Fruit fly (Drosophila melanogaster) whole organism, embryonic: ENCODE measurements around the gene mib2.

Source experiments
- Abd-B ChIP-seq: fragments of 200-800 bp; sonication (Bioruptor generic); optimal IDR thresholded peaks from 2 replicates; lab custom pipeline; 2018; ENCODE audit warnings: missing biosample characterization, mild to moderate bottlenecking, missing genetic modification characterization, moderate library complexity
- Ada2b ChIP-seq: fragments of 200-800 bp; sonication (Bioruptor generic); IDR thresholded peaks from 2 replicates; pipeline ENCODE4 v1.3.6; 2022; ENCODE audit warnings: missing biosample characterization, missing genetic modification characterization
- Antp ChIP-seq: fragments of 200-800 bp; sonication (Bioruptor generic); optimal IDR thresholded peaks from 3 replicates; lab custom pipeline; 2016; ENCODE audit warnings: missing biosample characterization, missing genetic modification characterization
- CG10321 ChIP-seq: fragments of 200-800 bp; sonication (Bioruptor generic); IDR thresholded peaks from 2 replicates; pipeline ENCODE4 v1.3.6; 2022; ENCODE audit warnings: missing biosample characterization, missing genetic modification characterization
- CG11560 ChIP-seq: fragments of 200-800 bp; sonication (Bioruptor generic); IDR thresholded peaks from 3 replicates; pipeline ENCODE4 v1.3.6; 2022; ENCODE audit warnings: missing biosample characterization, missing genetic modification characterization
- CG13287 ChIP-seq: fragments of 200-800 bp; sonication (Bioruptor generic); IDR thresholded peaks from 2 replicates; pipeline ENCODE4 v1.3.6; 2022; ENCODE audit warnings: missing biosample characterization, missing genetic modification characterization; ENCODE audit not compliant: partially characterized antibody
- CG14965 ChIP-seq: fragments of 200-800 bp; sonication (Bioruptor generic); optimal IDR thresholded peaks from 2 replicates; lab custom pipeline; 2016; ENCODE audit warnings: missing biosample characterization, missing genetic modification characterization, borderline replicate concordance
- CG15011 ChIP-seq: fragments of 200-800 bp; sonication (Bioruptor generic); optimal IDR thresholded peaks from 3 replicates; lab custom pipeline; 2018; ENCODE audit warnings: missing biosample characterization, mild to moderate bottlenecking, missing genetic modification characterization
- CG1529 ChIP-seq: fragments of 200-800 bp; sonication (Bioruptor generic); optimal IDR thresholded peaks from 3 replicates; lab custom pipeline; 2018; ENCODE audit warnings: missing biosample characterization, missing genetic modification characterization
- CG15479 ChIP-seq: fragments of 200-800 bp; sonication (Bioruptor generic); optimal IDR thresholded peaks from 3 replicates; lab custom pipeline; 2019; ENCODE audit warnings: missing biosample characterization, mild to moderate bottlenecking, missing genetic modification characterization, moderate library complexity
- CG3838 ChIP-seq: fragments of 200-800 bp; sonication (Bioruptor generic); optimal IDR thresholded peaks from 3 replicates; lab custom pipeline; 2016; ENCODE audit warnings: missing biosample characterization, missing genetic modification characterization
- CG4820 ChIP-seq: fragments of 200-800 bp; sonication (Bioruptor generic); optimal IDR thresholded peaks from 3 replicates; lab custom pipeline; 2016; ENCODE audit warnings: missing biosample characterization, missing genetic modification characterization
- CG6272 ChIP-seq: fragments of 200-800 bp; sonication (Bioruptor generic); IDR thresholded peaks from 2 replicates; pipeline ENCODE4 v1.3.6; 2022; ENCODE audit warnings: missing biosample characterization, missing genetic modification characterization
- CG7271 ChIP-seq: fragments of 200-800 bp; sonication (Bioruptor generic); optimal IDR thresholded peaks from 2 replicates; lab custom pipeline; 2018; ENCODE audit warnings: missing biosample characterization, mild to moderate bottlenecking, missing genetic modification characterization, moderate library complexity
- CG8388 ChIP-seq: fragments of 200-800 bp; sonication (Bioruptor generic); optimal IDR thresholded peaks from 2 replicates; lab custom pipeline; 2019; ENCODE audit warnings: missing biosample characterization, mild to moderate bottlenecking, missing genetic modification characterization, moderate library complexity
- CG9876 ChIP-seq: fragments of 200-800 bp; sonication (Bioruptor generic); optimal IDR thresholded peaks from 2 replicates; lab custom pipeline; 2016; ENCODE audit warnings: missing biosample characterization, missing genetic modification characterization
- Chrac-16 ChIP-seq: fragments of 200-800 bp; sonication (Bioruptor generic); optimal IDR thresholded peaks from 3 replicates; lab custom pipeline; 2016; ENCODE audit warnings: missing biosample characterization, missing genetic modification characterization
- CoRest ChIP-seq: fragments of 200-800 bp; sonication (Bioruptor generic); optimal IDR thresholded peaks from 3 replicates; lab custom pipeline; 2018; ENCODE audit warnings: missing biosample characterization, mild to moderate bottlenecking, missing genetic modification characterization, moderate library complexity
- E2f1 ChIP-seq: fragments of 200-800 bp; sonication (Bioruptor generic); IDR thresholded peaks from 2 replicates; pipeline ENCODE4 v1.3.6; 2022; ENCODE audit warnings: missing biosample characterization, missing genetic modification characterization
- Ets65A ChIP-seq: fragments of 200-800 bp; sonication (Bioruptor generic); peaks from one replicate; lab custom pipeline; 2016; ENCODE audit warnings: missing biosample characterization, missing genetic modification characterization
- H2.0 ChIP-seq: fragments of 200-800 bp; sonication (Bioruptor generic); IDR thresholded peaks from 2 replicates; pipeline ENCODE4 v1.3.6; 2022; ENCODE audit warnings: missing biosample characterization, missing genetic modification characterization
- HLH3B ChIP-seq: fragments of 200-800 bp; sonication (Bioruptor generic); IDR thresholded peaks from 2 replicates; pipeline ENCODE4 v1.3.6; 2022; ENCODE audit warnings: missing biosample characterization, missing genetic modification characterization
- Med ChIP-seq: fragments of 200-800 bp; sonication (Bioruptor generic); peaks from one replicate; lab custom pipeline; 2016; ENCODE audit warnings: missing biosample characterization, missing genetic modification characterization, mild to moderate bottlenecking, inconsistent platforms, moderate library complexity
- Mes4 ChIP-seq: fragments of 200-800 bp; sonication (Bioruptor generic); optimal IDR thresholded peaks from 2 replicates; lab custom pipeline; 2016; ENCODE audit warnings: missing biosample characterization, missing genetic modification characterization
- Mrtf ChIP-seq: fragments of 200-800 bp; sonication (Bioruptor generic); IDR thresholded peaks from 3 replicates; pipeline ENCODE4 v1.3.6; 2022; ENCODE audit warnings: missing biosample characterization, missing genetic modification characterization
- Nf-YB ChIP-seq: fragments of 200-800 bp; sonication (Bioruptor generic); optimal IDR thresholded peaks from 3 replicates; lab custom pipeline; 2019; ENCODE audit warnings: missing biosample characterization, mild to moderate bottlenecking, missing genetic modification characterization, moderate library complexity
- Stat92E ChIP-seq, 3 experiments: fragments of >200 bp in 2 of 3; fragments of 200-800 bp in 1 of 3; sonication (Bioruptor generic) in 1 of 3; optimal IDR thresholded peaks; 2 replicates each; lab custom pipeline; 2017 to 2019; ENCODE audit warnings: missing biosample characterization in 3 of 3, missing genetic modification characterization in 3 of 3, mild to moderate bottlenecking in 1 of 3, moderate library complexity in 1 of 3
- Vsx1 ChIP-seq: fragments of 200-800 bp; sonication (Bioruptor generic); optimal IDR thresholded peaks from 2 replicates; lab custom pipeline; 2017; ENCODE audit warnings: missing biosample characterization, mild to moderate bottlenecking, missing genetic modification characterization, missing genetic modification reagents
- aop ChIP-seq: fragments of 200-800 bp; sonication (Bioruptor generic); IDR thresholded peaks from 2 replicates; pipeline ENCODE4 v1.3.6; 2022; ENCODE audit warnings: missing biosample characterization, missing genetic modification characterization
- cwo ChIP-seq: fragments of 200-800 bp; sonication (Bioruptor generic); optimal IDR thresholded peaks from 3 replicates; lab custom pipeline; 2017; ENCODE audit warnings: missing biosample characterization, missing genetic modification characterization, mild to moderate bottlenecking, moderate library complexity, missing genetic modification reagents
- da ChIP-seq: fragments of 200-800 bp; sonication (Bioruptor generic); optimal IDR thresholded peaks from 2 replicates; lab custom pipeline; 2016; ENCODE audit warnings: missing biosample characterization, missing genetic modification characterization
- fd3F ChIP-seq: fragments of 200-800 bp; sonication (Bioruptor generic); optimal IDR thresholded peaks from 2 replicates; lab custom pipeline; 2018; ENCODE audit warnings: missing biosample characterization, mild to moderate bottlenecking, missing genetic modification characterization, moderate library complexity
- fu2 ChIP-seq: fragments of 200-800 bp; sonication (Bioruptor generic); optimal IDR thresholded peaks from 2 replicates; lab custom pipeline; 2016; ENCODE audit warnings: missing biosample characterization, missing genetic modification characterization
- hb ChIP-seq: fragments of 200-800 bp; sonication (Bioruptor generic); IDR thresholded peaks from 3 replicates; pipeline ENCODE4 v1.3.6; 2022; ENCODE audit warnings: missing biosample characterization, missing genetic modification characterization; ENCODE audit not compliant: partially characterized antibody
- insv ChIP-seq, 2 experiments: fragments of 200-800 bp; sonication (Bioruptor generic); optimal IDR thresholded peaks; 3 replicates each; lab custom pipeline; 2016 to 2018; ENCODE audit warnings: missing biosample characterization in 2 of 2, missing genetic modification characterization in 2 of 2
- jing ChIP-seq: fragments of 200-800 bp; sonication (Bioruptor generic); optimal IDR thresholded peaks from 2 replicates; lab custom pipeline; 2018; ENCODE audit warnings: missing biosample characterization, mild to moderate bottlenecking, missing genetic modification characterization
- lab ChIP-seq: fragments of 200-800 bp; sonication (Bioruptor generic); optimal IDR thresholded peaks from 3 replicates; lab custom pipeline; 2017; ENCODE audit warnings: missing biosample characterization, missing genetic modification characterization, mild to moderate bottlenecking, moderate library complexity, missing genetic modification reagents
- nerfin-2 ChIP-seq: fragments of 200-800 bp; sonication (Bioruptor generic); IDR thresholded peaks from 2 replicates; pipeline ENCODE4 v1.3.6; 2022; ENCODE audit warnings: missing biosample characterization, missing genetic modification characterization; ENCODE audit not compliant: partially characterized antibody
- pb ChIP-seq: fragments of 200-800 bp; sonication (Bioruptor generic); optimal IDR thresholded peaks from 3 replicates; lab custom pipeline; 2016; ENCODE audit warnings: missing biosample characterization, missing genetic modification characterization
- phol ChIP-seq: fragments of 200-800 bp; sonication (Bioruptor generic); optimal IDR thresholded peaks from 3 replicates; lab custom pipeline; 2018; ENCODE audit warnings: missing biosample characterization, mild to moderate bottlenecking, missing genetic modification characterization, moderate library complexity
- psq ChIP-seq: fragments of 200-800 bp; sonication (Bioruptor generic); optimal IDR thresholded peaks from 2 replicates; lab custom pipeline; 2017; ENCODE audit warnings: missing biosample characterization, missing genetic modification characterization
- slbo ChIP-seq: fragments of 200-800 bp; sonication (Bioruptor generic); IDR thresholded peaks from 2 replicates; pipeline ENCODE4 v1.3.6; 2022; ENCODE audit warnings: missing biosample characterization, missing genetic modification characterization
- slou ChIP-seq: fragments of 200-800 bp; sonication (Bioruptor generic); optimal IDR thresholded peaks from 3 replicates; lab custom pipeline; 2016; ENCODE audit warnings: missing biosample characterization, missing genetic modification characterization
- stc ChIP-seq: fragments of 200-800 bp; sonication (Bioruptor generic); IDR thresholded peaks from 2 replicates; pipeline ENCODE4 v1.3.6; 2022; ENCODE audit warnings: missing biosample characterization, missing genetic modification characterization
- tin ChIP-seq: fragments of 200-800 bp; sonication (Bioruptor generic); optimal IDR thresholded peaks from 3 replicates; lab custom pipeline; 2016; ENCODE audit warnings: missing biosample characterization, missing genetic modification characterization
- trem ChIP-seq: fragments of 200-800 bp; optimal IDR thresholded peaks from 3 replicates; lab custom pipeline; 2019; ENCODE audit warnings: missing biosample characterization, mild to moderate bottlenecking, missing genetic modification characterization, moderate library complexity
- tx ChIP-seq: fragments of 200-800 bp; sonication (Bioruptor generic); optimal IDR thresholded peaks from 2 replicates; lab custom pipeline; 2016; ENCODE audit warnings: missing biosample characterization, missing genetic modification characterization
- unc-4 ChIP-seq: fragments of 200-800 bp; sonication (Bioruptor generic); IDR thresholded peaks from 2 replicates; pipeline ENCODE4 v1.3.6; 2022; ENCODE audit warnings: missing biosample characterization, missing genetic modification characterization; ENCODE audit not compliant: partially characterized antibody
- unpg ChIP-seq: fragments of 200-800 bp; sonication (Bioruptor generic); optimal IDR thresholded peaks from 3 replicates; lab custom pipeline; 2018; ENCODE audit warnings: missing biosample characterization, mild to moderate bottlenecking, missing genetic modification characterization, moderate library complexity
- yki ChIP-seq: fragments of >200 bp; optimal IDR thresholded peaks from 3 replicates; lab custom pipeline; 2018
- zfh2 ChIP-seq: fragments of 200-800 bp; sonication (Bioruptor generic); optimal IDR thresholded peaks from 2 replicates; lab custom pipeline; 2016; ENCODE audit warnings: missing biosample characterization, missing genetic modification characterization

Gene mib2

DNA sequence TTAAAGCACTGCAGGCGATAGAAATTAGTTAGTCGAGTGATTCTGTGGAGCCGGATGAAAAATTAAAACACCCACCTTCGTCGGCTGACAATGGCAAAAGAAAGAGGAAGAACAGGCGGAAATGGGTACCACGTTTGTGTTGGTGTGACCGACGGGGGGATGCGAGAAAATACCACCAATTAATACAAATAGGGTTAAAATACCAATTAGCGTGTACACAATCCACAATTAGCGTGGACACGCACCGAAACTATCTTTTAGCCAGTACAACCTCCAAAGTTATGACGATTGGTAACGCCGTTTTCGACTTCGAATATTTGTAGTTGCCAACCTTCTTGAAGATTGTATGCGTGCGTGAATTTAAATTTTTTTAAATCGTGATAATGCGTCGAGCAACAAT lies 25.1 kb upstream of the mib2 start, which contains the start of gene RpL30 (continued):
- TF ChIP-seq fu2 (GFP tag; lab: Kevin White, UChicago) (peak; percentile 77), Mes4 (peak; percentile 98), CoRest (tag; lab: Kevin White, UChicago) (peak; percentile 82), psq (GFP tag; lab: Kevin White, UChicago) (peak; percentile 79), CG13287 (GFP tag; lab: Robert Waterston, UW) (peak; percentile 82), CG7271 (peak; percentile 95), phol (tag; lab: Kevin White, UChicago) (peak; percentile 91), nerfin-2 (GFP tag; lab: Robert Waterston, UW) (no peak), CG9876 (peak; percentile 94), unc-4 (GFP tag; lab: Robert Waterston, UW) (peak; percentile 68), CG14965 (GFP tag; lab: Kevin White, UChicago) (peak; percentile 85), unpg (GFP tag; lab: Kevin White, UChicago) (peak; percentile 90), HLH3B (GFP tag; lab: Robert Waterston, UW) (peak; percentile 80), Nf-YB (GFP tag; lab: Kevin White, UChicago) (peak; percentile 80), slou (peak; percentile 77), yki (lab: Kevin White, UChicago) (no peak), stc (peak; percentile 91), cwo (peak; percentile 79), Stat92E (GFP tag; optimal IDR thresholded peaks at IDR 0.05; lab: Kevin White, UChicago) (peak in 1 of 3 experiments; percentile 90), da (peak; percentile 88), insv (GFP tag; optimal IDR thresholded peaks at IDR 0.05; lab: Kevin White, UChicago) (peak in 1 of 2 experiments; percentile 84), CG10321 (peak; percentile 66), CG8388 (GFP tag; lab: Kevin White, UChicago) (peak; percentile 82), trem (peak; percentile 92), Vsx1 (GFP tag; lab: Kevin White, UChicago) (peak; percentile 90), Antp (peak; percentile 79), Ets65A (peak; percentile 99), lab (GFP tag; lab: Kevin White, UChicago) (peak; percentile 98), CG15011 (GFP tag; lab: Kevin White, UChicago) (peak; percentile 89), fd3F (GFP tag; lab: Kevin White, UChicago) (peak; percentile 73), E2f1 (GFP tag; lab: Robert Waterston, UW) (peak; percentile 75), zfh2 (GFP tag; lab: Kevin White, UChicago) (peak; percentile 87), CG4820 (GFP tag; lab: Kevin White, UChicago) (peak; percentile 74), tin (GFP tag; lab: Kevin White, UChicago) (peak; percentile 80), Abd-B (GFP tag; lab: Kevin White, UChicago) (peak; percentile 85), tx (peak; percentile 74), Ada2b (GFP tag; lab: Robert Waterston, UW) (peak; percentile 69), CG6272 (GFP tag; lab: Robert Waterston, UW) (peak; percentile 72), pb (peak; percentile 93), CG15479 (GFP tag; lab: Kevin White, UChicago) (peak; percentile 23), Chrac-16 (GFP tag; lab: Kevin White, UChicago) (peak; percentile 67), aop (GFP tag; lab: Robert Waterston, UW) (peak; percentile 62), Med (GFP tag; lab: Kevin White, UChicago) (peak; percentile 99), Mrtf (peak; percentile 57; the same call in 2 of the 3 replicates), CG3838 (GFP tag; lab: Kevin White, UChicago) (peak; percentile 64), hb (GFP tag; lab: Robert Waterston, UW) (no peak), jing (peak; percentile 66), slbo (GFP tag; lab: Robert Waterston, UW) (peak; percentile 80), CG1529 (GFP tag; lab: Kevin White, UChicago) (peak; percentile 85), H2.0 (GFP tag; lab: Robert Waterston, UW) (peak; percentile 84), CG11560 (tag; lab: Robert Waterston, UW) (peak; percentile 79; the same call in 2 of the 3 replicates)
